Worm (Caenorhabditis elegans) whole organism, L4 larva: ENCODE results near the gene hlh-6.
A peak's percentile ranks its signal among the peaks of the same experiment; 100 is the strongest.

Experiments
- F49E8.2 ChIP-seq: sonication (generic microtip); optimal IDR thresholded peaks from 2 replicates; lab custom pipeline; 2016; ENCODE audit warnings: missing compliant biosample characterization, mild to moderate bottlenecking, missing genetic modification characterization, borderline replicate concordance
- Y105C5A.15 ChIP-seq: fragments of 200-800 bp; sonication (Bioruptor generic); IDR thresholded peaks from 2 replicates; pipeline ENCODE4 v1.3.6; 2022; ENCODE audit warnings: missing genetic modification characterization, missing compliant biosample characterization
- Y48G9A.11 ChIP-seq: fragments of 200-800 bp; sonication (Bioruptor generic); IDR thresholded peaks from 2 replicates; pipeline ENCODE4 v1.3.6; 2022; ENCODE audit warnings: missing genetic modification reagents, missing genetic modification characterization, missing compliant biosample characterization
- Y5F2A.4 ChIP-seq: fragments of 200-800 bp; sonication (Bioruptor generic); optimal IDR thresholded peaks from 2 replicates; lab custom pipeline; 2018; ENCODE audit warnings: mild to moderate bottlenecking, missing genetic modification characterization, missing compliant biosample characterization
- aha-1 ChIP-seq: fragments of 150-350 bp; peaks from one replicate; lab custom pipeline; 2014; ENCODE audit warnings: missing biosample characterization, missing genetic modification characterization
- aly-2 ChIP-seq: sonication (generic microtip); optimal IDR thresholded peaks from 2 replicates; lab custom pipeline; 2018; ENCODE audit warnings: missing biosample characterization, missing genetic modification characterization
- ama-1 ChIP-seq: fragments of 150-350 bp; optimal IDR thresholded peaks from 2 replicates; lab custom pipeline; 2014; ENCODE audit warnings: inconsistent platforms, mixed read lengths
- arid-1 ChIP-seq: fragments of 200-800 bp; sonication (Bioruptor generic); conservative IDR thresholded peaks from 2 replicates; pipeline ENCODE4 v1.3.6; 2022; ENCODE audit warnings: missing genetic modification reagents, missing genetic modification characterization, missing compliant biosample characterization
- attf-4 ChIP-seq: sonication (generic microtip); optimal IDR thresholded peaks from 3 replicates; lab custom pipeline; 2017; ENCODE audit warnings: missing biosample characterization, missing genetic modification characterization
- ceh-20 ChIP-seq: fragments of 200-800 bp; sonication (Bioruptor generic); IDR thresholded peaks from 2 replicates; pipeline ENCODE4 v1.3.6; 2022; ENCODE audit warnings: missing genetic modification reagents, missing genetic modification characterization, missing compliant biosample characterization
- ceh-32 ChIP-seq: sonication (generic microtip); optimal IDR thresholded peaks from 2 replicates; lab custom pipeline; 2016; ENCODE audit warnings: mild to moderate bottlenecking, missing genetic modification characterization, missing compliant biosample characterization; ENCODE audit not compliant: poor library complexity
- ctbp-1 ChIP-seq: fragments of 200-800 bp; sonication (Bioruptor generic); IDR thresholded peaks from 2 replicates; pipeline ENCODE4 v1.3.6; 2022; ENCODE audit warnings: missing genetic modification reagents, missing genetic modification characterization, missing compliant biosample characterization
- daf-8 ChIP-seq: fragments of 200-800 bp; sonication (Bioruptor generic); IDR thresholded peaks from 2 replicates; pipeline ENCODE4 v1.3.6; 2022; ENCODE audit warnings: missing genetic modification characterization, missing compliant biosample characterization
- dmd-8 ChIP-seq: fragments of 200-800 bp; sonication (Bioruptor generic); IDR thresholded peaks from 2 replicates; pipeline ENCODE4 v1.3.6; 2022; ENCODE audit warnings: missing genetic modification characterization, missing compliant biosample characterization
- dpl-1 ChIP-seq: fragments of 150-350 bp; optimal IDR thresholded peaks from 2 replicates; lab custom pipeline; 2014; ENCODE audit warnings: missing biosample characterization, missing genetic modification reagents, missing genetic modification characterization
- dve-1 ChIP-seq: sonication (generic microtip); optimal IDR thresholded peaks from 2 replicates; lab custom pipeline; 2017; ENCODE audit warnings: antibody characterized with exemption, mild to moderate bottlenecking, missing genetic modification characterization, missing compliant biosample characterization; ENCODE audit not compliant: insufficient read depth
- egl-27 ChIP-seq: sonication (generic microtip); optimal IDR thresholded peaks from 3 replicates; lab custom pipeline; 2017; ENCODE audit warnings: missing biosample characterization, missing genetic modification reagents, missing genetic modification characterization
- fkh-10 ChIP-seq: fragments of 150-350 bp; optimal IDR thresholded peaks from 2 replicates; lab custom pipeline; 2014; ENCODE audit warnings: missing biosample characterization, missing genetic modification reagents, missing genetic modification characterization
- hif-1 ChIP-seq, 2 experiments: sonication (generic microtip); optimal IDR thresholded peaks; 2 replicates each; lab custom pipeline; 2016 to 2017; ENCODE audit warnings: missing compliant biosample characterization in 2 of 2, missing genetic modification characterization in 2 of 2, missing genetic modification reagents in 2 of 2, missing genotype in 2 of 2, mild to moderate bottlenecking in 1 of 2
- hlh-30 ChIP-seq: sonication (generic microtip); optimal IDR thresholded peaks from 2 replicates; lab custom pipeline; 2017; ENCODE audit warnings: antibody characterized with exemption, mild to moderate bottlenecking, missing genetic modification characterization, missing compliant biosample characterization; ENCODE audit not compliant: insufficient read depth
- jun-1 ChIP-seq: fragments of 150-350 bp; optimal IDR thresholded peaks from 2 replicates; lab custom pipeline; 2014; ENCODE audit warnings: missing biosample characterization, missing genetic modification reagents, missing genetic modification characterization
- lim-7 ChIP-seq: fragments of 200-800 bp; sonication (Bioruptor generic); IDR thresholded peaks from 2 replicates; pipeline ENCODE4 v1.3.6; 2022; ENCODE audit warnings: missing genetic modification characterization, missing compliant biosample characterization
- lin-1 ChIP-seq: fragments of 200-800 bp; sonication (Bioruptor generic); IDR thresholded peaks from 2 replicates; pipeline ENCODE4 v1.3.6; 2022; ENCODE audit warnings: missing genetic modification reagents, missing genetic modification characterization, missing compliant biosample characterization
- lin-13 ChIP-seq: fragments of 150-350 bp; optimal IDR thresholded peaks from 2 replicates; lab custom pipeline; 2014; ENCODE audit warnings: missing biosample characterization, missing genetic modification reagents, missing genetic modification characterization
- lin-38 ChIP-seq: fragments of 200-800 bp; sonication (Bioruptor generic); IDR thresholded peaks from 2 replicates; pipeline ENCODE4 v1.3.6; 2022; ENCODE audit warnings: missing genetic modification reagents, missing genetic modification characterization, missing compliant biosample characterization
- lir-3 ChIP-seq: sonication (generic microtip); optimal IDR thresholded peaks from 2 replicates; lab custom pipeline; 2016; ENCODE audit warnings: mild to moderate bottlenecking, missing genetic modification characterization, missing compliant biosample characterization
- lsy-2 ChIP-seq, 2 experiments: fragments of 150-350 bp in 1 of 2; sonication (generic microtip) in 1 of 2; optimal IDR thresholded peaks; 2 replicates each; lab custom pipeline; 2014 to 2017; ENCODE audit warnings: missing biosample characterization in 2 of 2, missing genetic modification characterization in 2 of 2
- madf-5 ChIP-seq, 2 experiments: fragments of 200-800 bp; sonication (Bioruptor generic); IDR thresholded peaks; 2 replicates each; pipeline ENCODE4 v1.3.6; 2022; ENCODE audit warnings: missing compliant biosample characterization in 2 of 2, missing genetic modification characterization in 2 of 2
- mep-1 ChIP-seq: fragments of 150-350 bp; sonication (generic microtip); optimal IDR thresholded peaks from 3 replicates; lab custom pipeline; 2014; ENCODE audit warnings: missing biosample characterization, missing genetic modification characterization
- mes-2 ChIP-seq: sonication (generic microtip); optimal IDR thresholded peaks from 2 replicates; lab custom pipeline; 2016; ENCODE audit warnings: missing genotype, mild to moderate bottlenecking, missing genetic modification characterization, missing compliant biosample characterization; ENCODE audit not compliant: poor library complexity, severe bottlenecking
- nhr-10 ChIP-seq: fragments of 150-350 bp; optimal IDR thresholded peaks from 2 replicates; lab custom pipeline; 2014; ENCODE audit warnings: missing biosample characterization, missing genetic modification characterization
- nhr-102 ChIP-seq: sonication (generic microtip); optimal IDR thresholded peaks from 2 replicates; lab custom pipeline; 2016; ENCODE audit warnings: mild to moderate bottlenecking, missing genetic modification characterization, moderate library complexity, missing compliant biosample characterization
- nhr-237 ChIP-seq: sonication (generic microtip); optimal IDR thresholded peaks from 2 replicates; lab custom pipeline; 2017; ENCODE audit warnings: missing biosample characterization, missing genetic modification characterization
- nhr-48 ChIP-seq: sonication (generic microtip); optimal IDR thresholded peaks from 2 replicates; lab custom pipeline; 2016; ENCODE audit warnings: mild to moderate bottlenecking, missing genetic modification characterization, missing compliant biosample characterization
- nhr-6 ChIP-seq: fragments of 150-350 bp; optimal IDR thresholded peaks from 2 replicates; lab custom pipeline; 2014; ENCODE audit warnings: missing biosample characterization, missing genetic modification characterization
- nhr-76 ChIP-seq: fragments of 150-350 bp; optimal IDR thresholded peaks from 2 replicates; lab custom pipeline; 2014; ENCODE audit warnings: missing biosample characterization, missing genetic modification characterization
- pha-4 ChIP-seq, 2 experiments: fragments of 150-350 bp in 1 of 2; fragments of 200-800 bp in 1 of 2; sonication (Bioruptor generic) in 1 of 2; IDR thresholded peaks in 1 of 2; optimal IDR thresholded peaks in 1 of 2; 2 replicates each; pipeline versions ENCODE4 v1.3.6 to Lab custom; 2014 to 2022; ENCODE audit warnings: missing genetic modification characterization in 2 of 2, missing genetic modification reagents in 2 of 2, missing biosample characterization in 1 of 2, missing compliant biosample characterization in 1 of 2
- pqm-1 ChIP-seq: sonication (generic microtip); optimal IDR thresholded peaks from 2 replicates; lab custom pipeline; 2017; ENCODE audit warnings: missing biosample characterization, missing genetic modification characterization
- rbr-2 ChIP-seq: sonication (generic microtip); optimal IDR thresholded peaks from 2 replicates; lab custom pipeline; 2016; ENCODE audit warnings: missing genotype, missing genetic modification characterization, missing compliant biosample characterization
- set-16 ChIP-seq: fragments of 200-800 bp; sonication (Bioruptor generic); IDR thresholded peaks from 2 replicates; pipeline ENCODE4 v1.3.6; 2022; ENCODE audit warnings: missing genetic modification reagents, missing genetic modification characterization, missing compliant biosample characterization
- snpc-4 ChIP-seq: fragments of 150-350 bp; optimal IDR thresholded peaks from 2 replicates; lab custom pipeline; 2014; ENCODE audit warnings: missing biosample characterization, missing genetic modification characterization
- spr-3 ChIP-seq: fragments of 200-800 bp; sonication (Bioruptor generic); optimal IDR thresholded peaks from 2 replicates; lab custom pipeline; 2018; ENCODE audit warnings: mild to moderate bottlenecking, missing genetic modification characterization, missing compliant biosample characterization
- tra-1 ChIP-seq: fragments of 200-800 bp; sonication (Bioruptor generic); IDR thresholded peaks from 2 replicates; pipeline ENCODE4 v1.3.6; 2022; ENCODE audit warnings: missing genetic modification reagents, missing genetic modification characterization, missing compliant biosample characterization
- unc-39 ChIP-seq: sonication (generic microtip); optimal IDR thresholded peaks from 2 replicates; lab custom pipeline; 2017; ENCODE audit warnings: missing biosample characterization, missing genetic modification characterization
- unc-62 ChIP-seq, 3 experiments: fragments of 150-350 bp in 1 of 3; sonication (generic microtip); optimal IDR thresholded peaks in 2 of 3; peaks in 1 of 3; 1 replicate in 1 of 3; 2 replicates in 2 of 3; lab custom pipeline; 2014 to 2017; ENCODE audit warnings: missing biosample characterization in 3 of 3, missing genetic modification characterization in 3 of 3, missing genetic modification reagents in 3 of 3, missing genotype in 1 of 3
- zfp-2 ChIP-seq: sonication (generic microtip); optimal IDR thresholded peaks from 2 replicates; lab custom pipeline; 2016; ENCODE audit warnings: mild to moderate bottlenecking, missing genetic modification characterization, missing compliant biosample characterization
- ztf-7 ChIP-seq: fragments of 150-350 bp; optimal IDR thresholded peaks from 2 replicates; lab custom pipeline; 2014; ENCODE audit warnings: missing biosample characterization, missing genetic modification characterization

hlh-6 gene

ce11 chrII:9601679-9602078 lies 12.9 kb downstream of the hlh-6 start (continued):
- TF ChIP-seq madf-5 (GFP tag; IDR thresholded peaks at IDR 0.05; lab: Robert Waterston, UW) = no peak
- TF ChIP-seq nhr-48 (tag; lab: Kevin White, UChicago) = no peak
- no peak for TF ChIP-seq Y105C5A.15 (GFP tag; lab: Robert Waterston, UW)
- TF ChIP-seq ama-1 (lab: Kevin White, UChicago) = no peak
- no peak for TF ChIP-seq pha-4 (GFP tag; IDR thresholded peaks at IDR 0.05; lab: Robert Waterston, UW)
- no peak for TF ChIP-seq pha-4 (tag; optimal IDR thresholded peaks at IDR 0.05; lab: Kevin White, UChicago)
- TF ChIP-seq nhr-10 = no peak
- TF ChIP-seq lin-13 = no peak
- TF ChIP-seq, all 104 proteins: peak for 15

ce11 chrII:9601069-9601468 lies 13.6 kb downstream of the hlh-6 start:
- no peak for TF ChIP-seq attf-4 (tag; lab: Kevin White, UChicago)
- peak; percentile 28 for TF ChIP-seq pqm-1 (tag; lab: Kevin White, UChicago)
- no peak for TF ChIP-seq snpc-4
- TF ChIP-seq aly-2 (tag; lab: Kevin White, UChicago) = no peak
- TF ChIP-seq lim-7 (GFP tag; lab: Robert Waterston, UW) = no peak
- no peak for TF ChIP-seq F49E8.2 (tag; lab: Kevin White, UChicago)
- no peak for TF ChIP-seq lir-3 (tag; lab: Kevin White, UChicago)
- TF ChIP-seq fkh-10 = no peak
- no peak for TF ChIP-seq arid-1
- TF ChIP-seq lin-38 = peak; percentile 20; the same call in 1 of the 2 replicates
- peak; percentile 56 for TF ChIP-seq lin-1 (GFP tag; lab: Robert Waterston, UW)
- TF ChIP-seq nhr-237 = no peak
- no peak for TF ChIP-seq spr-3 (GFP tag; lab: Kevin White, UChicago)
- TF ChIP-seq dmd-8 (GFP tag; lab: Robert Waterston, UW) = 0 out of 2 replicates have a peak, but pooled peaks have one; percentile 53
- no peak for TF ChIP-seq set-16 (GFP tag; lab: Robert Waterston, UW)
- peak; percentile 74 for TF ChIP-seq nhr-10
- peak; percentile 58 for TF ChIP-seq nhr-6 (tag; lab: Kevin White, UChicago)
- peak; percentile 90 for TF ChIP-seq nhr-48 (tag; lab: Kevin White, UChicago)
- TF ChIP-seq unc-62 (GFP tag; optimal IDR thresholded peaks at IDR 0.05 in 1 of 2; lab: Kevin White, UChicago) = peak in 1 of 2 experiments; percentile 100
- TF ChIP-seq unc-62 (tag; optimal IDR thresholded peaks at IDR 0.05; lab: Kevin White, UChicago) = no peak
- TF ChIP-seq unc-39 (tag; lab: Kevin White, UChicago) = no peak
- peak; percentile 8 for TF ChIP-seq dpl-1 (GFP tag; lab: Kevin White, UChicago)
- TF ChIP-seq nhr-102 = peak; percentile 49
- TF ChIP-seq nhr-76 (tag; lab: Kevin White, UChicago) = no peak
- TF ChIP-seq egl-27 = no peak
- no peak for TF ChIP-seq daf-8
- no peak for TF ChIP-seq Y105C5A.15 (GFP tag; lab: Robert Waterston, UW)
- no peak for TF ChIP-seq Y48G9A.11 (GFP tag; lab: Robert Waterston, UW)
- no peak for TF ChIP-seq pha-4 (GFP tag; IDR thresholded peaks at IDR 0.05; lab: Robert Waterston, UW)
- no peak for TF ChIP-seq pha-4 (tag; optimal IDR thresholded peaks at IDR 0.05; lab: Kevin White, UChicago)
- peak; percentile 66 for TF ChIP-seq mep-1 (tag; lab: Kevin White, UChicago)
- peak in 1 of 2 experiments; percentile 37 for TF ChIP-seq hif-1 (tag; optimal IDR thresholded peaks at IDR 0.05; lab: Kevin White, UChicago)
- TF ChIP-seq tra-1 (GFP tag; lab: Robert Waterston, UW) = 0 out of 2 replicates have a peak, but pooled peaks have one; percentile 10
- peak in 1 of 2 experiments; percentile 60 for TF ChIP-seq lsy-2 (tag; optimal IDR thresholded peaks at IDR 0.05; lab: Kevin White, UChicago)
- no peak for TF ChIP-seq ztf-7 (tag; lab: Kevin White, UChicago)
- TF ChIP-seq hlh-30 (tag; lab: Kevin White, UChicago) = peak; percentile 91
- no peak for TF ChIP-seq ceh-32 (tag; lab: Kevin White, UChicago)
- TF ChIP-seq Y5F2A.4 (GFP tag; lab: Kevin White, UChicago) = no peak
- TF ChIP-seq dve-1 (tag; lab: Kevin White, UChicago) = peak; percentile 73
- TF ChIP-seq zfp-2 = no peak
- peak; percentile 0 for TF ChIP-seq mes-2
- peak; percentile 29 for TF ChIP-seq rbr-2 (tag; lab: Kevin White, UChicago)
- no peak for TF ChIP-seq ctbp-1 (GFP tag; lab: Robert Waterston, UW)
- 0 out of 2 replicates have a peak, but pooled peaks have one; percentile 47 for TF ChIP-seq ceh-20 (GFP tag; lab: Robert Waterston, UW)
- TF ChIP-seq aha-1 (tag; lab: Kevin White, UChicago) = peak; percentile 95
- TF ChIP-seq lin-13 = peak; percentile 35
- no peak for TF ChIP-seq jun-1
